Worm (Caenorhabditis elegans) whole organism, midembryonic: Measurements from ENCODE around the gene M02B1.4.

Experiments used
- T22C8.4 ChIP-seq: fragments of 200-800 bp; sonication (Bioruptor generic); IDR thresholded peaks from 2 replicates; pipeline ENCODE4 v1.3.6; 2022; ENCODE audit warnings: missing genetic modification characterization, missing compliant biosample characterization
- flt-1 ChIP-seq: fragments of 200-800 bp; sonication (Bioruptor generic); IDR thresholded peaks from 2 replicates; pipeline ENCODE4 v1.3.6; 2022; ENCODE audit warnings: missing genetic modification characterization, missing compliant biosample characterization
- klf-2 ChIP-seq: fragments of 200-800 bp; sonication (Bioruptor generic); conservative IDR thresholded peaks from 2 replicates; pipeline ENCODE4 v1.3.6; 2022; ENCODE audit warnings: missing genetic modification reagents, missing genetic modification characterization, missing compliant biosample characterization
- med-1 ChIP-seq: sonication (generic microtip); optimal IDR thresholded peaks from 2 replicates; lab custom pipeline; 2017; ENCODE audit warnings: missing genetic modification characterization, mild to moderate bottlenecking, missing compliant biosample characterization, antibody characterized with exemption, missing genetic modification reagents; ENCODE audit not compliant: insufficient read depth
- ref-1 ChIP-seq: fragments of 200-800 bp; sonication (Bioruptor generic); conservative IDR thresholded peaks from 2 replicates; pipeline ENCODE4 v1.3.6; 2022; ENCODE audit warnings: missing genetic modification reagents, missing genetic modification characterization, missing compliant biosample characterization
- tab-1 ChIP-seq: fragments of 200-800 bp; sonication (Bioruptor generic); IDR thresholded peaks from 2 replicates; pipeline ENCODE4 v1.3.6; 2022; ENCODE audit warnings: missing genetic modification characterization, missing compliant biosample characterization
- ztf-23 ChIP-seq: fragments of 200-800 bp; sonication (Bioruptor generic); IDR thresholded peaks from 2 replicates; pipeline ENCODE4 v1.3.6; 2022; ENCODE audit warnings: missing genetic modification reagents, missing genetic modification characterization, missing compliant biosample characterization

DNA sequence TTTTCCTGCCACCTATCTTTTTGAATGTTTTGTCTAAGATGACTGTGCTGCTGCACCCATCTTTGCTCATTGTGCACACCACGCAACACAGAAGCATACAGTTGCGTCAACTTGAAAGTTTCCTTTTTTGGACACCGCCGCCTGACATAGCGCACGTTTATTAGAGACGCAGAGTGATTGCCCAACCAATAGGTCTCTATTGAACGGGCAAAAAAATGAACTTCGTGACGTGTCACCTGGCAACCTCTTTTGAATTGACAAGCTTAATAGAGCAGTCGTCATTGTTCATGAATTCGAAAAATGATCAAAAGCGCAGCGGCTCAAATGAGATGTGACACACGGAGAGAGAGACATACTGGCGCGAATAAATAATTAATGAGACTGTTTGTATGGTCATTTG is 13.6 kb downstream of the M02B1.4 start:
- TF ChIP-seq ref-1 (GFP tag; lab: Robert Waterston, UW) (no peak), flt-1 (GFP tag; lab: Robert Waterston, UW) (no peak), tab-1 (GFP tag; lab: Robert Waterston, UW) (no peak), klf-2 (GFP tag; lab: Robert Waterston, UW) (no peak), ztf-23 (GFP tag; lab: Robert Waterston, UW) (no peak), T22C8.4 (GFP tag; lab: Robert Waterston, UW) (no peak), med-1 (GFP tag; lab: Kevin White, UChicago) (no peak)
